Comparison of ENCODE assay signal across 1 fruit fly cellular context in the genomic region with DNA sequence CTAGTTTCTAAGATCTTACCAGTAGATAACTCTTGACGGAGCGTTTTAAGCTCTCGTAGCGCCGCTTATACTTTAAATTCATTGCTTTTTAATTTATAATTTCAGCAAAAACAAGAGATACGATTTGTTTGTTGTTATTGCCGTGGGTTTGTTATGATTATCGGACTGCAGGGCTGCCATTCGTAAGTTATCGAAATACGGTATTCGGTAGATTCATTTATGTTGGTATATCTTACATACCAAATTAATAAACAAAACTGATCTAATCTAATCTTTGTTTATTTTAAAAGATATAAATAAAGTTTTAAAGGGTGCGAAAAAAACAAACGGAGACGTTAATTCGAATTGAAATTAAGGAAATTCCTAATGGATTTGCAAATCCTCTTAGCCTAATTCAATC.
TF ChIP-seq lines count a peak whose summit lies in the region.

A gene (minus strand): TSS at position 162 of the 400 bp plus-strand sequence.
A gene (plus strand): TSS at position 271 of the 400 bp plus-strand sequence.

TF ChIP-seq in whole organism, embryonic, 481 proteins besides CTCF, POLR2A, EP300 and RAD21 (continued from another document):
- TF ChIP-seq ATbp (GFP tag; optimal IDR thresholded peaks at IDR 0.05; lab: Kevin White, UChicago) (no peak), CG6254 (GFP tag; optimal IDR thresholded peaks at IDR 0.05; lab: Kevin White, UChicago) (no peak), Atf3 (GFP tag; optimal IDR thresholded peaks at IDR 0.05; lab: Kevin White, UChicago) (no peak), nom (GFP tag; optimal IDR thresholded peaks at IDR 0.05; lab: Kevin White, UChicago) (no peak), CG4730 (GFP tag; IDR thresholded peaks at IDR 0.05; lab: Robert Waterston, UW) (no peak), ttk (GFP tag; IDR thresholded peaks at IDR 0.05; lab: Robert Waterston, UW) (no peak), CG12236 (GFP tag; optimal IDR thresholded peaks at IDR 0.05; lab: Kevin White, UChicago) (no peak), CG3407 (GFP tag; optimal IDR thresholded peaks at IDR 0.05; lab: Kevin White, UChicago) (no peak), CG17912 (GFP tag; optimal IDR thresholded peaks at IDR 0.05; lab: Kevin White, UChicago) (no peak), Drgx (GFP tag; IDR thresholded peaks at IDR 0.05; lab: Robert Waterston, UW) (no peak), Dad (GFP tag; optimal IDR thresholded peaks at IDR 0.05; lab: Kevin White, UChicago) (no peak), cg (GFP tag; optimal IDR thresholded peaks at IDR 0.05; lab: Kevin White, UChicago) (no peak), ci (GFP tag; IDR thresholded peaks at IDR 0.05; lab: Robert Waterston, UW) (no peak), Mrtf (GFP tag; IDR thresholded peaks at IDR 0.05; lab: Robert Waterston, UW) (no peak), lmd (GFP tag; IDR thresholded peaks at IDR 0.05; lab: Robert Waterston, UW) (no peak)
